Fruit fly (Drosophila melanogaster): ENCODE measurements around the gene Sr-CIV.

Gene Sr-CIV

DNA sequence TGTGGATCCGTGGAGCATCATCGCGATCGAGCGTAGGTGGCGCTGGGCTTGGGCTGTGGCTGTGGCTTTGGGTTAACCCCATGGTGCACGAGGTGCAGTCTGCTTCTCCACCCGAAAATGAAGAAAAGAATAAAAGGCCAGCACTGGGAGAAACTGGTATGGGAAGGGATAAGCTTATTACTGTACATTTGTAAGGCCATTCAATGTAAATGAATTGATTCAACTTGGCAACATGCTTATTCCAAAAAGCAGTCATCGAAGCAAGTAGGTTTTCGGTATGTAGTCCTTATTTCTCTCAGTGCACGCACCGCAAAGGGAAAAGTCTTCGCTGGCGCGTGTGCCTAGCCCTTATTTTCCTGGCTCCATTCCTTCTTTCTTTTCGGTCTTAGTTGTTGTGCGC is 42.7 kb upstream of the Sr-CIV start (continued):
- TF ChIP-seq Atf-2 (GFP tag; optimal IDR thresholded peaks at IDR 0.05) (no peak), sr (GFP tag; IDR thresholded peaks at IDR 0.05) (no peak), Stat92E (GFP tag; optimal IDR thresholded peaks at IDR 0.05) (no peak), CG34376 (GFP tag; optimal IDR thresholded peaks at IDR 0.05) (no peak), nerfin-1 (tag; optimal IDR thresholded peaks at IDR 0.05) (peak; percentile 10), chm (GFP tag; IDR thresholded peaks at IDR 0.05) (peak; percentile 52; the same call in 1 of the 2 replicates), CG10462 (GFP tag; optimal IDR thresholded peaks at IDR 0.05) (no peak), dimm (GFP tag; IDR thresholded peaks at IDR 0.05) (no peak), Elba2 (GFP tag; optimal IDR thresholded peaks at IDR 0.05) (no peak), CG18619 (GFP tag; optimal IDR thresholded peaks at IDR 0.05) (no peak), pzg (GFP tag; optimal IDR thresholded peaks at IDR 0.05) (no peak), emc (GFP tag; optimal IDR thresholded peaks at IDR 0.05) (no peak), Dfd (GFP tag; optimal IDR thresholded peaks at IDR 0.05) (no peak), Antp (GFP tag; optimal IDR thresholded peaks at IDR 0.05) (peak; percentile 44), Ets97D (GFP tag; optimal IDR thresholded peaks at IDR 0.05) (no peak), Bgb (GFP tag; IDR thresholded peaks at IDR 0.05; ENCODE audit: partially characterized antibody) (no peak), kah (GFP tag; optimal IDR thresholded peaks at IDR 0.05) (no peak), Dad (GFP tag; optimal IDR thresholded peaks at IDR 0.05) (no peak), CG33213 (GFP tag; optimal IDR thresholded peaks at IDR 0.05) (no peak), CG10654 (GFP tag; optimal IDR thresholded peaks at IDR 0.05) (peak; percentile 10), dati (GFP tag; IDR thresholded peaks at IDR 0.05) (0 out of 2 replicates have a peak, but pooled peaks have one; percentile 7), ftz-f1 (GFP tag; optimal IDR thresholded peaks at IDR 0.05) (no peak), seq (GFP tag; IDR thresholded peaks at IDR 0.05) (no peak), cg (GFP tag; optimal IDR thresholded peaks at IDR 0.05) (no peak), Dek (tag; optimal IDR thresholded peaks at IDR 0.05) (no peak), jigr1 (GFP tag; IDR thresholded peaks at IDR 0.05) (no peak), CG15011 (GFP tag; optimal IDR thresholded peaks at IDR 0.05) (no peak), CG8478 (optimal IDR thresholded peaks at IDR 0.05) (no peak), YL-1 (GFP tag; optimal IDR thresholded peaks at IDR 0.05) (no peak), Hr39 (optimal IDR thresholded peaks at IDR 0.05) (no peak), CG7839 (tag; optimal IDR thresholded peaks at IDR 0.05) (peak; percentile 53), CG9437 (GFP tag; optimal IDR thresholded peaks at IDR 0.05) (no peak), CG3726 (GFP tag; IDR thresholded peaks at IDR 0.05) (no peak), cad (GFP tag; optimal IDR thresholded peaks at IDR 0.05) (no peak), scrt (GFP tag; optimal IDR thresholded peaks at IDR 0.05) (no peak), abd-A (tag; optimal IDR thresholded peaks at IDR 0.05) (no peak), CG18476 (GFP tag; optimal IDR thresholded peaks at IDR 0.05) (no peak), ham (GFP tag; IDR thresholded peaks at IDR 0.05) (no peak), sob (GFP tag; IDR thresholded peaks at IDR 0.05) (peak; percentile 10; the same call in 1 of the 2 replicates), H15 (GFP tag; IDR thresholded peaks at IDR 0.05) (no peak), CG17186 (GFP tag; optimal IDR thresholded peaks at IDR 0.05) (no peak), CG30020 (tag; optimal IDR thresholded peaks at IDR 0.05) (no peak), cwo (GFP tag; optimal IDR thresholded peaks at IDR 0.05) (no peak), CG17829 (tag; optimal IDR thresholded peaks at IDR 0.05) (peak; percentile 63), trem (tag; optimal IDR thresholded peaks at IDR 0.05) (peak; percentile 43), chinmo (GFP tag; IDR thresholded peaks at IDR 0.05; ENCODE audit: partially characterized antibody) (no peak), CG42726 (GFP tag; IDR thresholded peaks at IDR 0.05; ENCODE audit: partially characterized antibody) (no peak), CG12769 (tag; optimal IDR thresholded peaks at IDR 0.05) (no peak), HLH3B (GFP tag; IDR thresholded peaks at IDR 0.05) (0 out of 2 replicates have a peak, but pooled peaks have one; percentile 11), fd102C (GFP tag; optimal IDR thresholded peaks at IDR 0.05) (no peak), h (optimal IDR thresholded peaks at IDR 0.05) (no peak), pita (GFP tag; optimal IDR thresholded peaks at IDR 0.05) (no peak)

Data from whole organism, embryonic.